Fruit fly (Drosophila melanogaster): Measurements from ENCODE around the gene CG17544.

CG17544 gene

dm6 chr2L:19398317-19399234 is at the start of gene CG17544 (continued):
- TF ChIP-seq CG2199 (GFP tag; IDR thresholded peaks at IDR 0.05) (peak; percentile 85; the same call in 2 of the 3 replicates), dm (GFP tag; optimal IDR thresholded peaks at IDR 0.05) (no peak), zf30C (GFP tag; optimal IDR thresholded peaks at IDR 0.05) (peak; percentile 83), stc (GFP tag; IDR thresholded peaks at IDR 0.05) (peak; percentile 7; the same call in 1 of the 2 replicates), CG12299 (tag; optimal IDR thresholded peaks at IDR 0.05) (peak; percentile 73), cwo (GFP tag; optimal IDR thresholded peaks at IDR 0.05) (peak; percentile 87), ac (GFP tag; optimal IDR thresholded peaks at IDR 0.05) (peak; percentile 9), CG1529 (GFP tag; optimal IDR thresholded peaks at IDR 0.05) (no peak), oc (tag; optimal IDR thresholded peaks at IDR 0.05) (peak; percentile 77), Meics (GFP tag; optimal IDR thresholded peaks at IDR 0.05) (peak; percentile 88), CG3407 (GFP tag; optimal IDR thresholded peaks at IDR 0.05) (peak; percentile 36), Hr78 (GFP tag; optimal IDR thresholded peaks at IDR 0.05) (peak in 1 of 2 experiments; percentile 96), Hr3 (GFP tag; optimal IDR thresholded peaks at IDR 0.05) (peak; percentile 86), Dfd (GFP tag; optimal IDR thresholded peaks at IDR 0.05) (no peak), CG10565 (GFP tag; optimal IDR thresholded peaks at IDR 0.05) (no peak), ato (GFP tag; IDR thresholded peaks at IDR 0.05; ENCODE audit: partially characterized antibody) (no peak), CG10431 (GFP tag; optimal IDR thresholded peaks at IDR 0.05) (peak; percentile 1), Fer2 (tag; optimal IDR thresholded peaks at IDR 0.05) (peak; percentile 59), CTCF (GFP tag; optimal IDR thresholded peaks at IDR 0.05) (no peak), CG17829 (tag; optimal IDR thresholded peaks at IDR 0.05) (peak; percentile 82), lmd (GFP tag; IDR thresholded peaks at IDR 0.05) (peak; percentile 51; the same call in 1 of the 2 replicates), CG9437 (GFP tag; optimal IDR thresholded peaks at IDR 0.05) (peak; percentile 82), HLH3B (GFP tag; IDR thresholded peaks at IDR 0.05) (no peak), Six4 (GFP tag; optimal IDR thresholded peaks at IDR 0.05) (peak; percentile 80), CG2120 (GFP tag; optimal IDR thresholded peaks at IDR 0.05) (peak; percentile 68), chif (GFP tag; optimal IDR thresholded peaks at IDR 0.05) (peak; percentile 12 to 43), CG11456 (GFP tag; IDR thresholded peaks at IDR 0.05) (no peak), HHEX (GFP tag; optimal IDR thresholded peaks at IDR 0.05) (peak; percentile 83), Xrp1 (GFP tag; IDR thresholded peaks at IDR 0.05) (peak; percentile 69), CG13624 (GFP tag; optimal IDR thresholded peaks at IDR 0.05) (peak; percentile 18), cas (GFP tag; IDR thresholded peaks at IDR 0.05) (no peak), fd102C (GFP tag; optimal IDR thresholded peaks at IDR 0.05) (no peak), E2f2 (GFP tag; IDR thresholded peaks at IDR 0.05) (peak; percentile 49; the same call in 1 of the 2 replicates), CG8089 (GFP tag; optimal IDR thresholded peaks at IDR 0.05) (peak; percentile 100), CG43689 (GFP tag; IDR thresholded peaks at IDR 0.05) (no peak), pan (optimal IDR thresholded peaks at IDR 0.05) (no peak), pan (GFP tag; optimal IDR thresholded peaks at IDR 0.05 in 1 of 2, IDR thresholded peaks at IDR 0.05 in 1 of 2) (peak in 1 of 2 experiments; percentile 46), kah (GFP tag; optimal IDR thresholded peaks at IDR 0.05) (peak; percentile 60), ind (GFP tag; optimal IDR thresholded peaks at IDR 0.05) (peak; percentile 74), CG8924 (tag; optimal IDR thresholded peaks at IDR 0.05) (peak; percentile 92), nom (GFP tag; optimal IDR thresholded peaks at IDR 0.05) (peak; percentile 70), HmgD (GFP tag; optimal IDR thresholded peaks at IDR 0.05) (no peak), Dp (GFP tag; optimal IDR thresholded peaks at IDR 0.05) (no peak), CG18599 (GFP tag; optimal IDR thresholded peaks at IDR 0.05) (peak; percentile 94), CG8290 (GFP tag; optimal IDR thresholded peaks at IDR 0.05) (peak; percentile 19), CG8290 (tag; optimal IDR thresholded peaks at IDR 0.05) (peak in 1 of 2 experiments; percentile 75), CG6791 (GFP tag; IDR thresholded peaks at IDR 0.05; ENCODE audit: partially characterized antibody) (peak; percentile 32; the same call in 1 of the 3 replicates), gt (GFP tag; IDR thresholded peaks at IDR 0.05) (no peak), CG11398 (GFP tag; optimal IDR thresholded peaks at IDR 0.05) (no peak)
